Fruit fly (Drosophila melanogaster) whole organism, embryonic: Measurements from ENCODE around the gene Mo25.

Source experiments
- ATbp ChIP-seq: fragments of 200-800 bp; sonication (Bioruptor generic); optimal IDR thresholded peaks from 2 replicates; lab custom pipeline; 2017; ENCODE audit warnings: missing biosample characterization, mild to moderate bottlenecking, missing genetic modification characterization, missing genetic modification reagents
- Atf6 ChIP-seq: fragments of 200-800 bp; sonication (Bioruptor generic); IDR thresholded peaks from 2 replicates; pipeline ENCODE4 v1.3.6; 2022; ENCODE audit warnings: missing biosample characterization, missing genetic modification characterization
- Blimp-1 ChIP-seq: fragments of 200-800 bp; sonication (Bioruptor generic); optimal IDR thresholded peaks from 3 replicates; lab custom pipeline; 2018; ENCODE audit warnings: missing biosample characterization, missing genetic modification characterization, mild to moderate bottlenecking, moderate library complexity, missing genetic modification reagents
- BtbVII ChIP-seq: fragments of 200-800 bp; sonication (Bioruptor generic); optimal IDR thresholded peaks from 3 replicates; lab custom pipeline; 2017; ENCODE audit warnings: missing biosample characterization, mild to moderate bottlenecking, missing genetic modification characterization
- CG10979 ChIP-seq: fragments of 200-800 bp; sonication (Bioruptor generic); optimal IDR thresholded peaks from 2 replicates; lab custom pipeline; 2018; ENCODE audit warnings: missing biosample characterization, mild to moderate bottlenecking, missing genetic modification characterization, moderate library complexity
- CG11398 ChIP-seq: fragments of 200-800 bp; sonication (Bioruptor generic); optimal IDR thresholded peaks from 2 replicates; lab custom pipeline; 2016; ENCODE audit warnings: missing biosample characterization, missing genetic modification characterization
- CG12299 ChIP-seq: fragments of 200-800 bp; sonication (Bioruptor generic); optimal IDR thresholded peaks from 2 replicates; lab custom pipeline; 2018; ENCODE audit warnings: missing biosample characterization, mild to moderate bottlenecking, missing genetic modification characterization
- CG14441 ChIP-seq: fragments of 200-800 bp; sonication (Bioruptor generic); IDR thresholded peaks from 2 replicates; pipeline ENCODE4 v1.3.6; 2022; ENCODE audit warnings: missing biosample characterization, missing genetic modification characterization
- CG17328 ChIP-seq: fragments of 200-800 bp; sonication (Bioruptor generic); IDR thresholded peaks from 2 replicates; pipeline ENCODE4 v1.3.6; 2022; ENCODE audit warnings: missing biosample characterization, missing genetic modification characterization
- CG17802 ChIP-seq: fragments of 200-800 bp; sonication (Bioruptor generic); optimal IDR thresholded peaks from 2 replicates; lab custom pipeline; 2018; ENCODE audit warnings: missing biosample characterization, mild to moderate bottlenecking, missing genetic modification characterization, moderate library complexity
- CG18476 ChIP-seq: fragments of 200-800 bp; sonication (Bioruptor generic); optimal IDR thresholded peaks from 2 replicates; lab custom pipeline; 2016; ENCODE audit warnings: missing biosample characterization, mild to moderate bottlenecking, missing genetic modification characterization
- CG2116 ChIP-seq: fragments of 200-800 bp; sonication (Bioruptor generic); optimal IDR thresholded peaks from 3 replicates; lab custom pipeline; 2018; ENCODE audit warnings: missing biosample characterization, mild to moderate bottlenecking, missing genetic modification characterization
- CG2120 ChIP-seq: fragments of 200-800 bp; sonication (Bioruptor generic); optimal IDR thresholded peaks from 3 replicates; lab custom pipeline; 2016; ENCODE audit warnings: missing biosample characterization, missing genetic modification characterization
- CG2129 ChIP-seq: fragments of 200-800 bp; sonication (Bioruptor generic); IDR thresholded peaks from 2 replicates; pipeline ENCODE4 v1.3.6; 2022; ENCODE audit warnings: missing biosample characterization, missing genetic modification characterization; ENCODE audit not compliant: partially characterized antibody
- CG3163 ChIP-seq: fragments of 200-800 bp; sonication (Bioruptor generic); optimal IDR thresholded peaks from 3 replicates; lab custom pipeline; 2016; ENCODE audit warnings: missing biosample characterization, missing genetic modification characterization
- CG32532 ChIP-seq: fragments of 200-800 bp; sonication (Bioruptor generic); IDR thresholded peaks from 2 replicates; pipeline ENCODE4 v1.3.6; 2022; ENCODE audit warnings: missing biosample characterization, missing genetic modification characterization
- CG32772 ChIP-seq: fragments of 200-800 bp; sonication (Bioruptor generic); IDR thresholded peaks from 2 replicates; pipeline ENCODE4 v1.3.6; 2022; ENCODE audit warnings: missing biosample characterization, missing genetic modification characterization
- CG4360 ChIP-seq: fragments of 200-800 bp; sonication (Bioruptor generic); IDR thresholded peaks from 2 replicates; pipeline ENCODE4 v1.3.6; 2022; ENCODE audit warnings: missing biosample characterization, missing genetic modification characterization
- CG6272 ChIP-seq: fragments of 200-800 bp; sonication (Bioruptor generic); IDR thresholded peaks from 2 replicates; pipeline ENCODE4 v1.3.6; 2022; ENCODE audit warnings: missing biosample characterization, missing genetic modification characterization
- CG6765 ChIP-seq: fragments of 200-800 bp; sonication (Bioruptor generic); optimal IDR thresholded peaks from 3 replicates; lab custom pipeline; 2017; ENCODE audit warnings: missing biosample characterization, mild to moderate bottlenecking, missing genetic modification characterization
- CG7786 ChIP-seq: fragments of 200-800 bp; sonication (Bioruptor generic); optimal IDR thresholded peaks from 2 replicates; lab custom pipeline; 2016; ENCODE audit warnings: missing biosample characterization, missing genetic modification characterization
- CG7963 ChIP-seq: fragments of 200-800 bp; sonication (Bioruptor generic); IDR thresholded peaks from 3 replicates; pipeline ENCODE4 v1.3.6; 2022; ENCODE audit warnings: missing biosample characterization, missing genetic modification characterization; ENCODE audit not compliant: partially characterized antibody
- CG8089 ChIP-seq: fragments of 200-800 bp; sonication (Bioruptor generic); optimal IDR thresholded peaks from 3 replicates; lab custom pipeline; 2016; ENCODE audit warnings: missing biosample characterization, missing genetic modification characterization
- Camta ChIP-seq: fragments of 200-800 bp; sonication (Bioruptor generic); optimal IDR thresholded peaks from 2 replicates; lab custom pipeline; 2016; ENCODE audit warnings: missing biosample characterization, missing genetic modification characterization
- D ChIP-seq, 2 experiments: fragments of 200-800 bp in 1 of 2; fragments of >200 bp in 1 of 2; sonication (Bioruptor generic) in 1 of 2; optimal IDR thresholded peaks; 2 replicates in 1 of 2; 3 replicates in 1 of 2; lab custom pipeline; 2017; ENCODE audit warnings: mild to moderate bottlenecking in 1 of 2, missing biosample characterization in 1 of 2, missing genetic modification characterization in 1 of 2, missing genetic modification reagents in 1 of 2
- Dp ChIP-seq: fragments of 200-800 bp; sonication (Bioruptor generic); optimal IDR thresholded peaks from 2 replicates; lab custom pipeline; 2018; ENCODE audit warnings: missing biosample characterization, mild to moderate bottlenecking, missing genetic modification characterization, moderate library complexity
- Fer2 ChIP-seq: fragments of 200-800 bp; sonication (Bioruptor generic); optimal IDR thresholded peaks from 2 replicates; lab custom pipeline; 2018; ENCODE audit warnings: missing biosample characterization, mild to moderate bottlenecking, missing genetic modification characterization, moderate library complexity
- HLH3B ChIP-seq: fragments of 200-800 bp; sonication (Bioruptor generic); IDR thresholded peaks from 2 replicates; pipeline ENCODE4 v1.3.6; 2022; ENCODE audit warnings: missing biosample characterization, missing genetic modification characterization
- HmgZ ChIP-seq: fragments of 200-800 bp; sonication (Bioruptor generic); optimal IDR thresholded peaks from 2 replicates; lab custom pipeline; 2018; ENCODE audit warnings: missing biosample characterization, mild to moderate bottlenecking, missing genetic modification characterization
- Lhr ChIP-seq: fragments of 200-800 bp; sonication (Bioruptor generic); optimal IDR thresholded peaks from 3 replicates; lab custom pipeline; 2017; ENCODE audit warnings: mild to moderate bottlenecking, missing biosample characterization, missing genetic modification reagents, missing genetic modification characterization
- MBD-R2 ChIP-seq: fragments of 200-800 bp; sonication (Bioruptor generic); IDR thresholded peaks from 2 replicates; pipeline ENCODE4 v1.3.6; 2022; ENCODE audit warnings: missing biosample characterization, missing genetic modification characterization
- MTF-1 ChIP-seq: fragments of 200-800 bp; sonication (Bioruptor generic); optimal IDR thresholded peaks from 2 replicates; lab custom pipeline; 2018; ENCODE audit warnings: missing biosample characterization, mild to moderate bottlenecking, missing genetic modification characterization, borderline replicate concordance
- Oaz ChIP-seq: fragments of 200-800 bp; sonication (Bioruptor generic); IDR thresholded peaks from 2 replicates; pipeline ENCODE4 v1.3.6; 2022; ENCODE audit warnings: missing biosample characterization, missing genetic modification characterization
- Rx ChIP-seq: fragments of 200-800 bp; sonication (Bioruptor generic); IDR thresholded peaks from 2 replicates; pipeline ENCODE4 v1.3.6; 2022; ENCODE audit warnings: missing biosample characterization, missing genetic modification characterization
- Tbp ChIP-seq: fragments of >200 bp; optimal IDR thresholded peaks from 2 replicates; lab custom pipeline; 2018; ENCODE audit warnings: missing biosample characterization, missing genetic modification characterization
- Vsx1 ChIP-seq: fragments of 200-800 bp; sonication (Bioruptor generic); optimal IDR thresholded peaks from 2 replicates; lab custom pipeline; 2017; ENCODE audit warnings: missing biosample characterization, mild to moderate bottlenecking, missing genetic modification characterization, missing genetic modification reagents
- Xbp1 ChIP-seq: fragments of 200-800 bp; sonication (Bioruptor generic); optimal IDR thresholded peaks from 3 replicates; lab custom pipeline; 2016; ENCODE audit warnings: missing biosample characterization, mild to moderate bottlenecking, missing genetic modification characterization
- chinmo ChIP-seq: fragments of 200-800 bp; sonication (Bioruptor generic); IDR thresholded peaks from 4 replicates; pipeline ENCODE4 v1.3.6; 2022; ENCODE audit warnings: missing biosample characterization, missing genetic modification characterization; ENCODE audit not compliant: partially characterized antibody
- ewg ChIP-seq: fragments of 200-800 bp; sonication (Bioruptor generic); optimal IDR thresholded peaks from 3 replicates; lab custom pipeline; 2017; ENCODE audit warnings: mild to moderate bottlenecking, missing biosample characterization, missing genetic modification reagents, missing genetic modification characterization
- exex ChIP-seq: fragments of 200-800 bp; sonication (Bioruptor generic); optimal IDR thresholded peaks from 4 replicates; lab custom pipeline; 2018; ENCODE audit warnings: missing biosample characterization, mild to moderate bottlenecking, missing genetic modification characterization, moderate library complexity
- fd96Cb ChIP-seq: fragments of 200-800 bp; sonication (Bioruptor generic); optimal IDR thresholded peaks from 2 replicates; lab custom pipeline; 2018; ENCODE audit warnings: missing biosample characterization, mild to moderate bottlenecking, missing genetic modification characterization, moderate library complexity
- hb ChIP-seq: fragments of 200-800 bp; sonication (Bioruptor generic); IDR thresholded peaks from 3 replicates; pipeline ENCODE4 v1.3.6; 2022; ENCODE audit warnings: missing biosample characterization, missing genetic modification characterization; ENCODE audit not compliant: partially characterized antibody
- kni ChIP-seq: fragments of 200-800 bp; sonication (Bioruptor generic); optimal IDR thresholded peaks from 3 replicates; lab custom pipeline; 2017; ENCODE audit warnings: mild to moderate bottlenecking, missing biosample characterization, missing genetic modification reagents, missing genetic modification characterization
- lilli ChIP-seq: fragments of 200-800 bp; sonication (Bioruptor generic); optimal IDR thresholded peaks from 3 replicates; lab custom pipeline; 2016; ENCODE audit warnings: missing biosample characterization, missing genetic modification characterization
- ro ChIP-seq: fragments of 200-800 bp; sonication (Bioruptor generic); IDR thresholded peaks from 2 replicates; pipeline ENCODE4 v1.3.6; 2022; ENCODE audit warnings: missing biosample characterization, missing genetic modification characterization
- run ChIP-seq: fragments of 200-800 bp; sonication (Bioruptor generic); optimal IDR thresholded peaks from 3 replicates; lab custom pipeline; 2018; ENCODE audit warnings: missing biosample characterization, mild to moderate bottlenecking, missing genetic modification characterization
- sens ChIP-seq: fragments of 200-800 bp; sonication (Bioruptor generic); peaks from one replicate; lab custom pipeline; 2016; ENCODE audit warnings: missing biosample characterization, missing genetic modification characterization
- sens-2 ChIP-seq: fragments of 200-800 bp; sonication (Bioruptor generic); IDR thresholded peaks from 2 replicates; pipeline ENCODE4 v1.3.6; 2022; ENCODE audit warnings: missing biosample characterization, missing genetic modification characterization
- slbo ChIP-seq: fragments of 200-800 bp; sonication (Bioruptor generic); IDR thresholded peaks from 2 replicates; pipeline ENCODE4 v1.3.6; 2022; ENCODE audit warnings: missing biosample characterization, missing genetic modification characterization
- vvl ChIP-seq: fragments of 200-800 bp; sonication (Bioruptor generic); IDR thresholded peaks from 2 replicates; pipeline ENCODE4 v1.3.6; 2022; ENCODE audit warnings: missing biosample characterization, missing genetic modification characterization
- zen2 ChIP-seq: fragments of 200-800 bp; sonication (Bioruptor generic); IDR thresholded peaks from 3 replicates; pipeline ENCODE4 v1.3.6; 2022; ENCODE audit warnings: missing biosample characterization, missing genetic modification characterization; ENCODE audit not compliant: partially characterized antibody

Gene Mo25

DNA sequence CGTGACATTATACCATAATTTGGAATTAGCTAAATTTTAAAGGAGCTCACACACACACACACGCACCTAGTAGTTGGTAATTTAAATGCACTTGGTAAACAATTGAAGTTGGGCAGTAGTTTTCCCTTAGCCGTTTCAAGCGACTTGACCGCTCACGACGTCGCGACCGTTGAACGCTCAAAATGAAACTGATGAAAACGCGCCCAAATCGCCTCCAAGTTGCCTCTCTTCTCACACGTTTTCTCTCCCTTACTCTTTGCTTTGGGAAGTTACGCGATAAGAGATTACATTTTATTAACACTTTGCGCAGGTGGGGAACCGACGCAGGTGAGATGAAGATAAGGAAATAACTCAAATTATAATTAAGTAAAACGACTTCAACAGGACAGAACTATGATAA lies 43.1 kb downstream of the Mo25 start (continued):
- TF ChIP-seq Atf6 (peak; percentile 39; the same call in 1 of the 2 replicates), Camta (GFP tag; lab: Kevin White, UChicago) (no peak), D (optimal IDR thresholded peaks at IDR 0.05; lab: Kevin White, UChicago) (no peak), D (GFP tag; optimal IDR thresholded peaks at IDR 0.05; lab: Kevin White, UChicago) (no peak), Fer2 (no peak), ro (GFP tag; lab: Robert Waterston, UW) (no peak), Xbp1 (no peak), kni (GFP tag; lab: Kevin White, UChicago) (peak; percentile 33), slbo (GFP tag; lab: Robert Waterston, UW) (no peak), CG8089 (no peak), Tbp (GFP tag; lab: Kevin White, UChicago) (no peak), CG18476 (GFP tag; lab: Kevin White, UChicago) (no peak), CG6272 (GFP tag; lab: Robert Waterston, UW) (no peak), CG3163 (GFP tag; lab: Kevin White, UChicago) (peak; percentile 86), CG11398 (GFP tag; lab: Kevin White, UChicago) (no peak), CG6765 (GFP tag; lab: Kevin White, UChicago) (no peak), MTF-1 (GFP tag; lab: Kevin White, UChicago) (no peak), HLH3B (no peak), run (no peak), CG10979 (no peak), exex (tag; lab: Kevin White, UChicago) (no peak), Oaz (GFP tag; lab: Robert Waterston, UW) (no peak), CG12299 (tag; lab: Kevin White, UChicago) (no peak), CG14441 (GFP tag; lab: Robert Waterston, UW) (no peak), CG2129 (GFP tag; lab: Robert Waterston, UW) (no peak), Lhr (GFP tag; lab: Kevin White, UChicago) (no peak), vvl (GFP tag; lab: Robert Waterston, UW) (peak; percentile 49), lilli (no peak), CG7963 (GFP tag; lab: Robert Waterston, UW) (no peak), CG2116 (GFP tag; lab: Kevin White, UChicago) (no peak), Blimp-1 (GFP tag; lab: Kevin White, UChicago) (no peak), ewg (GFP tag; lab: Kevin White, UChicago) (no peak), CG32772 (GFP tag; lab: Robert Waterston, UW) (no peak), ATbp (GFP tag; lab: Kevin White, UChicago) (no peak), zen2 (GFP tag; lab: Robert Waterston, UW) (no peak), Rx (GFP tag; lab: Robert Waterston, UW) (no peak), CG2120 (GFP tag; lab: Kevin White, UChicago) (no peak), BtbVII (GFP tag; lab: Kevin White, UChicago) (peak; percentile 37), MBD-R2 (GFP tag; lab: Robert Waterston, UW) (no peak), HmgZ (peak; percentile 28), sens (peak; percentile 34), Dp (GFP tag; lab: Kevin White, UChicago) (no peak), sens-2 (GFP tag; lab: Robert Waterston, UW) (no peak), Vsx1 (peak; percentile 16), fd96Cb (tag; lab: Kevin White, UChicago) (no peak), chinmo (peak; percentile 72; the same call in 2 of the 4 replicates), CG4360 (GFP tag; lab: Robert Waterston, UW) (no peak), CG17328 (GFP tag; lab: Robert Waterston, UW) (no peak), CG32532 (GFP tag; lab: Robert Waterston, UW) (peak; percentile 32; the same call in 1 of the 2 replicates), CG7786 (GFP tag; lab: Kevin White, UChicago) (no peak), CG17802 (tag; lab: Kevin White, UChicago) (no peak), hb (GFP tag; lab: Robert Waterston, UW) (no peak)
